Worm (Caenorhabditis elegans) whole organism, late embryonic: ENCODE results near the gene B0285.6.

ENCODE experiments used
- C08G9.2 ChIP-seq: sonication (generic microtip); optimal IDR thresholded peaks from 2 replicates; lab custom pipeline; 2016; ENCODE audit warnings: mild to moderate bottlenecking, missing genetic modification characterization, moderate library complexity, missing compliant biosample characterization
- C38D4.7 ChIP-seq: fragments of 200-800 bp; sonication (Bioruptor generic); optimal IDR thresholded peaks from 2 replicates; lab custom pipeline; 2018; ENCODE audit warnings: mild to moderate bottlenecking, missing genetic modification characterization, moderate library complexity, missing compliant biosample characterization
- F13H6.1 ChIP-seq: sonication (generic microtip); optimal IDR thresholded peaks from 2 replicates; lab custom pipeline; 2016; ENCODE audit warnings: missing genetic modification characterization, missing compliant biosample characterization
- K02D7.2 ChIP-seq: sonication (generic microtip); optimal IDR thresholded peaks from 2 replicates; lab custom pipeline; 2017; ENCODE audit warnings: mild to moderate bottlenecking, missing genetic modification characterization, missing compliant biosample characterization
- T23F11.4 ChIP-seq: fragments of 200-800 bp; sonication (Bioruptor generic); optimal IDR thresholded peaks from 2 replicates; lab custom pipeline; 2018; ENCODE audit warnings: mild to moderate bottlenecking, missing genetic modification characterization, missing compliant biosample characterization
- ceh-14 ChIP-seq: sonication (generic microtip); optimal IDR thresholded peaks from 2 replicates; lab custom pipeline; 2016; ENCODE audit warnings: missing genotype, missing genetic modification characterization, missing compliant biosample characterization
- ceh-18 ChIP-seq: sonication (generic microtip); optimal IDR thresholded peaks from 2 replicates; lab custom pipeline; 2016; ENCODE audit warnings: missing genetic modification characterization, missing compliant biosample characterization
- ceh-2 ChIP-seq: sonication (generic microtip); optimal IDR thresholded peaks from 2 replicates; lab custom pipeline; 2016; ENCODE audit warnings: missing genotype, missing genetic modification characterization, missing compliant biosample characterization
- ceh-30 ChIP-seq: fragments of 150-350 bp; optimal IDR thresholded peaks from 2 replicates; lab custom pipeline; 2014; ENCODE audit warnings: missing biosample characterization, missing genetic modification characterization
- ceh-31 ChIP-seq: sonication (generic microtip); optimal IDR thresholded peaks from 2 replicates; lab custom pipeline; 2016; ENCODE audit warnings: missing genetic modification characterization, missing compliant biosample characterization
- ceh-34 ChIP-seq: sonication (generic microtip); optimal IDR thresholded peaks from 2 replicates; lab custom pipeline; 2016; ENCODE audit warnings: mild to moderate bottlenecking, missing genetic modification characterization, missing compliant biosample characterization
- ceh-6 ChIP-seq: fragments of 200-800 bp; sonication (Bioruptor generic); optimal IDR thresholded peaks from 2 replicates; lab custom pipeline; 2018; ENCODE audit warnings: mild to moderate bottlenecking, missing genetic modification characterization, missing compliant biosample characterization
- che-1 ChIP-seq: sonication (generic microtip); optimal IDR thresholded peaks from 2 replicates; lab custom pipeline; 2016; ENCODE audit warnings: mild to moderate bottlenecking, missing genetic modification characterization, missing compliant biosample characterization
- dmd-4 ChIP-seq: sonication (generic microtip); optimal IDR thresholded peaks from 2 replicates; lab custom pipeline; 2016; ENCODE audit warnings: borderline replicate concordance, missing genetic modification characterization, missing compliant biosample characterization
- dve-1 ChIP-seq: sonication (generic microtip); optimal IDR thresholded peaks from 2 replicates; lab custom pipeline; 2017; ENCODE audit warnings: antibody characterized with exemption, mild to moderate bottlenecking, missing genetic modification characterization, missing compliant biosample characterization
- eyg-1 ChIP-seq: sonication (generic microtip); optimal IDR thresholded peaks from 2 replicates; lab custom pipeline; 2016; ENCODE audit warnings: missing genotype, missing genetic modification characterization, missing compliant biosample characterization
- fax-1 ChIP-seq: sonication (generic microtip); optimal IDR thresholded peaks from 2 replicates; lab custom pipeline; 2016; ENCODE audit warnings: missing genotype, missing genetic modification characterization, missing compliant biosample characterization
- fkh-10 ChIP-seq: fragments of 150-350 bp; optimal IDR thresholded peaks from 2 replicates; lab custom pipeline; 2014; ENCODE audit warnings: missing biosample characterization, missing genetic modification reagents, missing genetic modification characterization
- fkh-6 ChIP-seq: sonication (generic microtip); optimal IDR thresholded peaks from 2 replicates; lab custom pipeline; 2016; ENCODE audit warnings: missing genetic modification characterization, missing compliant biosample characterization
- gmeb-2 ChIP-seq: sonication (generic microtip); optimal IDR thresholded peaks from 2 replicates; lab custom pipeline; 2016; ENCODE audit warnings: missing genetic modification characterization, inconsistent platforms, missing compliant biosample characterization
- hlh-8 ChIP-seq: sonication (generic microtip); optimal IDR thresholded peaks from 2 replicates; lab custom pipeline; 2016; ENCODE audit warnings: missing genotype, missing genetic modification characterization, missing compliant biosample characterization
- lim-6 ChIP-seq: sonication (generic microtip); optimal IDR thresholded peaks from 2 replicates; lab custom pipeline; 2016; ENCODE audit warnings: missing genetic modification characterization, missing compliant biosample characterization
- madf-2 ChIP-seq: sonication (generic microtip); optimal IDR thresholded peaks from 2 replicates; lab custom pipeline; 2017; ENCODE audit warnings: missing genetic modification characterization, missing compliant biosample characterization
- nfya-1 ChIP-seq: sonication (generic microtip); optimal IDR thresholded peaks from 2 replicates; lab custom pipeline; 2017; ENCODE audit warnings: missing genetic modification characterization, mild to moderate bottlenecking, missing compliant biosample characterization, antibody characterized with exemption, moderate library complexity
- nhr-232 ChIP-seq: sonication (generic microtip); optimal IDR thresholded peaks from 2 replicates; lab custom pipeline; 2016; ENCODE audit warnings: missing genetic modification characterization, missing compliant biosample characterization
- pat-9 ChIP-seq: fragments of 200-800 bp; sonication (Bioruptor generic); optimal IDR thresholded peaks from 2 replicates; lab custom pipeline; 2018; ENCODE audit warnings: mild to moderate bottlenecking, missing genetic modification characterization, moderate library complexity, missing compliant biosample characterization
- pha-2 ChIP-seq: sonication (generic microtip); optimal IDR thresholded peaks from 2 replicates; lab custom pipeline; 2017; ENCODE audit warnings: mild to moderate bottlenecking, missing genetic modification characterization, missing compliant biosample characterization
- pha-4 ChIP-seq: fragments of 150-350 bp; optimal IDR thresholded peaks from 2 replicates; lab custom pipeline; 2018; ENCODE audit warnings: missing biosample characterization, missing genetic modification reagents, missing genetic modification characterization
- pqm-1 ChIP-seq: sonication (generic microtip); optimal IDR thresholded peaks from 2 replicates; lab custom pipeline; 2016; ENCODE audit warnings: missing genetic modification characterization, missing compliant biosample characterization
- pros-1 ChIP-seq: fragments of 150-350 bp; optimal IDR thresholded peaks from 2 replicates; lab custom pipeline; 2014; ENCODE audit warnings: missing biosample characterization, missing genetic modification reagents, missing genetic modification characterization
- ref-2 ChIP-seq: sonication (generic microtip); optimal IDR thresholded peaks from 2 replicates; lab custom pipeline; 2016; ENCODE audit warnings: missing genetic modification characterization, missing compliant biosample characterization
- sdc-2 ChIP-seq: sonication (generic microtip); optimal IDR thresholded peaks from 2 replicates; lab custom pipeline; 2016; ENCODE audit warnings: missing genotype, missing genetic modification characterization, missing compliant biosample characterization
- sox-2 ChIP-seq: fragments of 200-800 bp; sonication (Bioruptor generic); IDR thresholded peaks from 2 replicates; pipeline ENCODE4 v1.3.6; 2022; ENCODE audit warnings: missing genetic modification reagents, missing genetic modification characterization, missing compliant biosample characterization
- sox-4 ChIP-seq: sonication (generic microtip); optimal IDR thresholded peaks from 2 replicates; lab custom pipeline; 2017; ENCODE audit warnings: mild to moderate bottlenecking, missing genetic modification characterization, inconsistent platforms, missing compliant biosample characterization
- syd-9 ChIP-seq: sonication (generic microtip); optimal IDR thresholded peaks from 2 replicates; lab custom pipeline; 2016; ENCODE audit warnings: mild to moderate bottlenecking, missing genetic modification characterization, moderate library complexity, missing compliant biosample characterization
- tbx-2 ChIP-seq: sonication (generic microtip); optimal IDR thresholded peaks from 2 replicates; lab custom pipeline; 2016; ENCODE audit warnings: missing genetic modification characterization, missing compliant biosample characterization
- ttx-3 ChIP-seq: sonication (generic microtip); optimal IDR thresholded peaks from 2 replicates; lab custom pipeline; 2016; ENCODE audit warnings: missing genetic modification reagents, missing genetic modification characterization, missing compliant biosample characterization
- unc-3 ChIP-seq, 2 experiments: fragments of 200-800 bp in 1 of 2; sonication (Bioruptor generic) in 1 of 2; sonication (generic microtip) in 1 of 2; conservative IDR thresholded peaks in 1 of 2; optimal IDR thresholded peaks in 1 of 2; 2 replicates each; pipeline versions ENCODE4 v1.3.6 to Lab custom; 2016 to 2022; ENCODE audit warnings: missing compliant biosample characterization in 2 of 2, missing genetic modification characterization in 2 of 2, missing genetic modification reagents in 1 of 2
- unc-55 ChIP-seq: sonication (generic microtip); optimal IDR thresholded peaks from 2 replicates; lab custom pipeline; 2017; ENCODE audit warnings: missing biosample characterization, missing genetic modification reagents, missing genetic modification characterization
- unc-86 ChIP-seq: sonication (generic microtip); optimal IDR thresholded peaks from 2 replicates; lab custom pipeline; 2016; ENCODE audit warnings: missing genetic modification characterization, missing compliant biosample characterization
- zip-5 ChIP-seq: sonication (generic microtip); optimal IDR thresholded peaks from 2 replicates; lab custom pipeline; 2016; ENCODE audit warnings: missing genetic modification characterization, missing compliant biosample characterization

The B0285.6 gene

ce11 chrIII:4359900-4360299, 10.0 kb downstream of the B0285.6 start:
- TF ChIP-seq unc-55 (GFP tag; lab: Kevin White, UChicago): peak; percentile 33
- TF ChIP-seq unc-86 (tag; lab: Kevin White, UChicago): no peak

ce11 chrIII:4362332-4362731, 12.4 kb downstream of the B0285.6 start:
- TF ChIP-seq dmd-4 (tag; lab: Kevin White, UChicago) (no peak), syd-9 (tag; lab: Kevin White, UChicago) (no peak), ref-2 (peak; percentile 29), unc-86 (tag; lab: Kevin White, UChicago) (no peak), sox-4 (tag; lab: Kevin White, UChicago) (no peak), pros-1 (tag; lab: Kevin White, UChicago) (no peak), gmeb-2 (tag; lab: Kevin White, UChicago) (no peak)

ce11 chrIII:4364974-4365373, 15.1 kb downstream of the B0285.6 start, which contains the start of gene ckb-1:
Gene ckb-1, plus strand, starts transcription at chrIII:4365274.
- TF ChIP-seq C08G9.2 (no peak), ceh-31 (no peak), dve-1 (tag; lab: Kevin White, UChicago) (no peak), pha-4 (tag; lab: Kevin White, UChicago) (no peak), tbx-2 (tag; lab: Kevin White, UChicago) (no peak), ceh-30 (tag; lab: Kevin White, UChicago) (no peak), fkh-10 (GFP tag; lab: Kevin White, UChicago) (no peak), pqm-1 (tag; lab: Kevin White, UChicago) (no peak), F13H6.1 (tag; lab: Kevin White, UChicago) (no peak)

ce11 chrIII:4367649-4368048, 17.8 kb downstream of the B0285.6 start, which contains the start of gene ckb-2:
Gene ckb-2, plus strand, starts transcription at chrIII:4367949.
- TF ChIP-seq ttx-3 (tag; lab: Kevin White, UChicago): no peak
- no peak for TF ChIP-seq F13H6.1 (tag; lab: Kevin White, UChicago)
- no peak for TF ChIP-seq pros-1 (tag; lab: Kevin White, UChicago)
- TF ChIP-seq unc-86 (tag; lab: Kevin White, UChicago): no peak
- no peak for TF ChIP-seq hlh-8

ce11 chrIII:4369381-4369809, 19.5 kb downstream of the B0285.6 start:
- TF ChIP-seq sdc-2 (tag; lab: Kevin White, UChicago) (peak; percentile 56), pat-9 (tag; lab: Kevin White, UChicago) (peak; percentile 56), K02D7.2 (tag; lab: Kevin White, UChicago) (peak; percentile 44), unc-86 (tag; lab: Kevin White, UChicago) (peak; percentile 33), fkh-6 (peak; percentile 33), dmd-4 (tag; lab: Kevin White, UChicago) (peak; percentile 33), ceh-6 (GFP tag; lab: Kevin White, UChicago) (peak; percentile 58), C38D4.7 (GFP tag; lab: Kevin White, UChicago) (peak; percentile 49), ceh-14 (tag; lab: Kevin White, UChicago) (peak; percentile 57), T23F11.4 (GFP tag; lab: Kevin White, UChicago) (peak; percentile 33), sox-2 (GFP tag; lab: Robert Waterston, UW) (peak; percentile 49; the same call in 1 of the 2 replicates), ceh-34 (tag; lab: Kevin White, UChicago) (peak; percentile 59), lim-6 (tag; lab: Kevin White, UChicago) (peak; percentile 22), eyg-1 (tag; lab: Kevin White, UChicago) (peak; percentile 44), ceh-18 (tag; lab: Kevin White, UChicago) (peak; percentile 69), nhr-232 (tag; lab: Kevin White, UChicago) (peak; percentile 45), ttx-3 (tag; lab: Kevin White, UChicago) (peak; percentile 61), F13H6.1 (tag; lab: Kevin White, UChicago) (peak; percentile 31), hlh-8 (peak; percentile 38), sox-4 (tag; lab: Kevin White, UChicago) (peak; percentile 30), nfya-1 (peak; percentile 26), fax-1 (tag; lab: Kevin White, UChicago) (peak; percentile 20), unc-3 (GFP tag; conservative IDR thresholded peaks at IDR 0.05; lab: Robert Waterston, UW) (peak; percentile 30; the same call in 1 of the 2 replicates), unc-3 (tag; optimal IDR thresholded peaks at IDR 0.05; lab: Kevin White, UChicago) (peak; percentile 54), pha-2 (tag; lab: Kevin White, UChicago) (peak; percentile 69), zip-5 (tag; lab: Kevin White, UChicago) (peak; percentile 19), pqm-1 (tag; lab: Kevin White, UChicago) (peak; percentile 15), ceh-2 (peak; percentile 29), che-1 (tag; lab: Kevin White, UChicago) (peak; percentile 68), madf-2 (peak; percentile 32), ref-2 (peak; percentile 57), tbx-2 (tag; lab: Kevin White, UChicago) (peak; percentile 61)
